Fruit fly (Drosophila melanogaster): ENCODE data around the gene CG11403.

dm6 chrX:1239832-1240231 lies at the start of gene CG11403:
- TF ChIP-seq CG30431 (GFP tag; optimal IDR thresholded peaks at IDR 0.05): no peak
- TF ChIP-seq CG12659 (GFP tag; optimal IDR thresholded peaks at IDR 0.05): peak; percentile 32
- TF ChIP-seq Optix (GFP tag; IDR thresholded peaks at IDR 0.05): no peak
- TF ChIP-seq gsb (GFP tag; IDR thresholded peaks at IDR 0.05): no peak
- TF ChIP-seq dan (GFP tag; IDR thresholded peaks at IDR 0.05): no peak
